Worm (Caenorhabditis elegans): ENCODE measurements around the gene spc-1.

spc-1 gene

DNA sequence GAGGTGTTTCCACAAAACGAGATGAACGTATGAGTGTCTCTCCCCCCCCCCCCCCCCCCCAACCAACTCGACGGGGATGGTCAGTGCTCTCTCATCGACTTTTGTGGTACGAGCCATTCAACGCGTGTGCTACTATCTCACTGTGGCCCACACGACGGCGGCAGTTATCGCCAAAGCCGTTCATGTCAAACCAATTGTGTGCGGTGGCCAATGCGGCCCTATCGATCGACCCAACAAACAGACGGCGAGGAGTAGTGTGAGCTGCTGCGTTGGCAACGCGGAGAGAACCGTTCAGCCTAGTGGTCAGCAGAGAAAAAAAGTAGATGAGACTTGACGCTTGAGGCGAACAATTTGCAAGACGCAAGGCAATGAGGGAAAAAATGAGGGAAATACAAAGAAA is 24.1 kb downstream of the spc-1 start:
- TF ChIP-seq ama-1 (optimal IDR thresholded peaks at IDR 0.05) (no peak), nhr-129 (tag; optimal IDR thresholded peaks at IDR 0.05) (peak; percentile 22), nhr-23 (tag; optimal IDR thresholded peaks at IDR 0.05) (no peak), mbf-1 (tag; optimal IDR thresholded peaks at IDR 0.05) (no peak), Y55F3AM.14 (GFP tag; optimal IDR thresholded peaks at IDR 0.05) (no peak), crh-2 (tag; optimal IDR thresholded peaks at IDR 0.05) (peak; percentile 52), lsy-2 (tag; optimal IDR thresholded peaks at IDR 0.05) (peak in 1 of 2 experiments; percentile 17), blmp-1 (tag; optimal IDR thresholded peaks at IDR 0.05; ENCODE audit: insufficient read depth) (no peak), C34F6.9 (tag; optimal IDR thresholded peaks at IDR 0.05) (peak; percentile 31), lin-11 (tag; optimal IDR thresholded peaks at IDR 0.05) (peak; percentile 20), ceh-16 (tag; optimal IDR thresholded peaks at IDR 0.05) (no peak), fos-1 (tag; optimal IDR thresholded peaks at IDR 0.05) (peak; percentile 15)

ce11 chrX:3102165-3102564 is 24.7 kb downstream of the spc-1 start, which contains the start of gene ztf-13:
Gene ztf-13 (minus strand): TSS chrX:3102175.
- TF ChIP-seq unc-55 (GFP tag; optimal IDR thresholded peaks at IDR 0.05) = no peak
- peak; percentile 52 for TF ChIP-seq sma-9 (GFP tag; optimal IDR thresholded peaks at IDR 0.05)
- no peak for TF ChIP-seq sma-9 (tag; optimal IDR thresholded peaks at IDR 0.05)
- TF ChIP-seq ZK546.5 (tag; optimal IDR thresholded peaks at IDR 0.05) = no peak
- TF ChIP-seq elt-3 (tag; optimal IDR thresholded peaks at IDR 0.05) = no peak
- TF ChIP-seq unc-39 (tag; optimal IDR thresholded peaks at IDR 0.05) = no peak
- no peak for TF ChIP-seq mdl-1 (tag; optimal IDR thresholded peaks at IDR 0.05)
- TF ChIP-seq ztf-4 (tag; optimal IDR thresholded peaks at IDR 0.05) = no peak
- no peak for TF ChIP-seq ztf-11 (tag; optimal IDR thresholded peaks at IDR 0.05)
- TF ChIP-seq lsy-2 (tag; optimal IDR thresholded peaks at IDR 0.05) = peak in 1 of 2 experiments; percentile 41
- TF ChIP-seq aly-2 (tag; optimal IDR thresholded peaks at IDR 0.05) = no peak
- peak; percentile 18 for TF ChIP-seq nhr-129 (tag; optimal IDR thresholded peaks at IDR 0.05)
- no peak for TF ChIP-seq ceh-82 (tag; optimal IDR thresholded peaks at IDR 0.05)
- peak; percentile 6 for TF ChIP-seq gmeb-1 (tag; optimal IDR thresholded peaks at IDR 0.05)
- TF ChIP-seq egl-27 (tag; optimal IDR thresholded peaks at IDR 0.05) = peak; percentile 52
- no peak for TF ChIP-seq ztf-1 (GFP tag; conservative IDR thresholded peaks at IDR 0.05)
- no peak for TF ChIP-seq lin-39 (tag; optimal IDR thresholded peaks at IDR 0.05)
- no peak for TF ChIP-seq nhr-12 (tag; optimal IDR thresholded peaks at IDR 0.05)
- peak; percentile 40 for TF ChIP-seq crh-2 (tag; optimal IDR thresholded peaks at IDR 0.05)
- peak; percentile 22 for TF ChIP-seq F13H6.1 (tag; optimal IDR thresholded peaks at IDR 0.05)
- TF ChIP-seq blmp-1 (tag; optimal IDR thresholded peaks at IDR 0.05; ENCODE audit: insufficient read depth) = peak; percentile 44
- TF ChIP-seq dmd-4 (tag; optimal IDR thresholded peaks at IDR 0.05) = no peak
- TF ChIP-seq nhr-10 (tag; optimal IDR thresholded peaks at IDR 0.05) = no peak
- TF ChIP-seq C34F6.9 (tag; optimal IDR thresholded peaks at IDR 0.05) = peak; percentile 27
- no peak for TF ChIP-seq unc-62 (GFP tag; optimal IDR thresholded peaks at IDR 0.05)
- TF ChIP-seq fos-1 (tag; optimal IDR thresholded peaks at IDR 0.05) = peak; percentile 57

DNA sequence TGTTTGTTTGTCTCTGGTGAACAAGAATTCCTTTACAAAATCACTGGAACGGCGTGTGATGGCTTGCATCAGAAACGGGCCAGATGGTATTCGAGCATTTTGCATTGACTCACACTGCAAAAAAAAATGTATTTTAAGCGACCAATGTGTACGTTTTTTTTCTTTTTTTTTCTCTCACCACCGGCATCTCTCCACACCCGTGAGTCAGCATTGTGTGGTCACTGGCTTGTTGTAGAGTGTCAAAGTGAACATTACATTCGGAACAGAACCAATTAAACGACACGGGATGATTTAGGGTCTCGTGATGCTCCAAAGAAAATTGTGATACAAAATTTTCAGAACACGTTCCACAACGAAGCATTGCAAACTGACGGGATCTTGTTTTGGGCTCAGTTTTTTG is 25.3 kb downstream of the spc-1 start:
- peak; percentile 22 for TF ChIP-seq C34F6.9 (tag; optimal IDR thresholded peaks at IDR 0.05)
- peak; percentile 48 for TF ChIP-seq fos-1 (tag; optimal IDR thresholded peaks at IDR 0.05)
- peak; percentile 16 for TF ChIP-seq nhr-129 (tag; optimal IDR thresholded peaks at IDR 0.05)
- TF ChIP-seq crh-2 (tag; optimal IDR thresholded peaks at IDR 0.05) = no peak
- TF ChIP-seq lsy-2 (tag; optimal IDR thresholded peaks at IDR 0.05) = no peak
- no peak for TF ChIP-seq nhr-11 (tag; optimal IDR thresholded peaks at IDR 0.05)

ce11 chrX:3099832-3100231 is 27.0 kb downstream of the spc-1 start, which contains the start of gene sec-3:
Gene sec-3 (minus strand): TSS chrX:3099852.
- TF ChIP-seq nhr-6 (tag; optimal IDR thresholded peaks at IDR 0.05) (peak; percentile 83), mdl-1 (tag; optimal IDR thresholded peaks at IDR 0.05) (peak in 1 of 2 experiments; percentile 38), nhr-129 (tag; optimal IDR thresholded peaks at IDR 0.05) (peak; percentile 85), aly-2 (tag; optimal IDR thresholded peaks at IDR 0.05) (no peak), zag-1 (tag; optimal IDR thresholded peaks at IDR 0.05) (peak; percentile 23), R02D3.7 (tag; optimal IDR thresholded peaks at IDR 0.05) (peak; percentile 39), nhr-21 (tag; optimal IDR thresholded peaks at IDR 0.05) (peak; percentile 79), snpc-4 (tag; optimal IDR thresholded peaks at IDR 0.05) (peak; percentile 59), sem-4 (tag; optimal IDR thresholded peaks at IDR 0.05) (peak; percentile 81), ZK546.5 (tag; optimal IDR thresholded peaks at IDR 0.05) (no peak), F13H6.1 (tag; optimal IDR thresholded peaks at IDR 0.05) (peak; percentile 90), nhr-12 (tag; optimal IDR thresholded peaks at IDR 0.05) (peak; percentile 56), nhr-25 (tag; optimal IDR thresholded peaks at IDR 0.05) (peak; percentile 88), ceh-16 (tag; optimal IDR thresholded peaks at IDR 0.05) (peak; percentile 79), nhr-237 (tag; optimal IDR thresholded peaks at IDR 0.05) (peak; percentile 13), ztf-4 (tag; optimal IDR thresholded peaks at IDR 0.05) (peak; percentile 77), lin-13 (GFP tag; optimal IDR thresholded peaks at IDR 0.05) (peak; percentile 87), ceh-82 (tag; optimal IDR thresholded peaks at IDR 0.05) (no peak), lin-11 (tag; optimal IDR thresholded peaks at IDR 0.05) (peak; percentile 57), blmp-1 (tag; optimal IDR thresholded peaks at IDR 0.05; ENCODE audit: insufficient read depth) (peak; percentile 37), unc-39 (tag; optimal IDR thresholded peaks at IDR 0.05) (no peak), Y55F3AM.14 (GFP tag; optimal IDR thresholded peaks at IDR 0.05) (no peak), unc-62 (GFP tag; optimal IDR thresholded peaks at IDR 0.05) (no peak), ztf-11 (tag; optimal IDR thresholded peaks at IDR 0.05) (no peak), nhr-23 (tag; optimal IDR thresholded peaks at IDR 0.05) (no peak), mbf-1 (tag; optimal IDR thresholded peaks at IDR 0.05) (no peak), skn-1 (tag; optimal IDR thresholded peaks at IDR 0.05) (peak; percentile 50), C34F6.9 (tag; optimal IDR thresholded peaks at IDR 0.05) (peak; percentile 97), alr-1 (tag; optimal IDR thresholded peaks at IDR 0.05) (no peak), lin-39 (tag; optimal IDR thresholded peaks at IDR 0.05) (no peak), nhr-10 (tag; optimal IDR thresholded peaks at IDR 0.05) (peak; percentile 22), nhr-11 (tag; optimal IDR thresholded peaks at IDR 0.05) (no peak), peb-1 (tag; optimal IDR thresholded peaks at IDR 0.05) (no peak)

All from whole organism, L2 larva.